Fruit fly (Drosophila melanogaster) whole organism, embryonic: Measurements from ENCODE around the gene GCS2beta.

ENCODE experiments used
- Atf6 ChIP-seq: fragments of 200-800 bp; sonication (Bioruptor generic); IDR thresholded peaks from 2 replicates; pipeline ENCODE4 v1.3.6; 2022; ENCODE audit warnings: missing biosample characterization, missing genetic modification characterization
- Bdp1 ChIP-seq: fragments of 200-800 bp; sonication (Bioruptor generic); optimal IDR thresholded peaks from 3 replicates; lab custom pipeline; 2016; ENCODE audit warnings: missing biosample characterization, missing genetic modification characterization
- Bteb2 ChIP-seq: fragments of 200-800 bp; sonication (Bioruptor generic); optimal IDR thresholded peaks from 2 replicates; lab custom pipeline; 2016; ENCODE audit warnings: missing biosample characterization, missing genetic modification characterization
- CG10543 ChIP-seq: fragments of 200-800 bp; sonication (Bioruptor generic); optimal IDR thresholded peaks from 3 replicates; lab custom pipeline; 2017; ENCODE audit warnings: missing biosample characterization, mild to moderate bottlenecking, missing genetic modification characterization, moderate library complexity
- CG10654 ChIP-seq: fragments of 200-800 bp; sonication (Bioruptor generic); optimal IDR thresholded peaks from 2 replicates; lab custom pipeline; 2016; ENCODE audit warnings: missing biosample characterization, missing genetic modification characterization
- CG11456 ChIP-seq: fragments of 200-800 bp; sonication (Bioruptor generic); IDR thresholded peaks from 3 replicates; pipeline ENCODE4 v1.3.6; 2022; ENCODE audit warnings: missing biosample characterization, missing genetic modification characterization
- CG12236 ChIP-seq: fragments of 200-800 bp; sonication (Bioruptor generic); optimal IDR thresholded peaks from 2 replicates; lab custom pipeline; 2016; ENCODE audit warnings: missing biosample characterization, missing genetic modification characterization
- CG13287 ChIP-seq: fragments of 200-800 bp; sonication (Bioruptor generic); IDR thresholded peaks from 2 replicates; pipeline ENCODE4 v1.3.6; 2022; ENCODE audit warnings: missing biosample characterization, missing genetic modification characterization; ENCODE audit not compliant: partially characterized antibody
- CG14965 ChIP-seq: fragments of 200-800 bp; sonication (Bioruptor generic); optimal IDR thresholded peaks from 2 replicates; lab custom pipeline; 2016; ENCODE audit warnings: missing biosample characterization, missing genetic modification characterization, borderline replicate concordance
- CG16863 ChIP-seq: fragments of 200-800 bp; sonication (Bioruptor generic); optimal IDR thresholded peaks from 3 replicates; lab custom pipeline; 2016; ENCODE audit warnings: missing biosample characterization, missing genetic modification characterization
- CG30020 ChIP-seq: fragments of 200-800 bp; optimal IDR thresholded peaks from 2 replicates; lab custom pipeline; 2019; ENCODE audit warnings: missing biosample characterization, mild to moderate bottlenecking, missing genetic modification characterization, moderate library complexity
- CG32767 ChIP-seq: fragments of 200-800 bp; sonication (Bioruptor generic); IDR thresholded peaks from 2 replicates; pipeline ENCODE4 v1.3.6; 2022; ENCODE audit warnings: missing biosample characterization, missing genetic modification characterization
- CG33213 ChIP-seq: fragments of 200-800 bp; sonication (Bioruptor generic); optimal IDR thresholded peaks from 3 replicates; lab custom pipeline; 2016; ENCODE audit warnings: missing biosample characterization, missing genetic modification characterization
- CG4617 ChIP-seq: fragments of 200-800 bp; sonication (Bioruptor generic); optimal IDR thresholded peaks from 3 replicates; lab custom pipeline; 2016; ENCODE audit warnings: missing biosample characterization, missing genetic modification characterization, borderline replicate concordance
- CG6272 ChIP-seq: fragments of 200-800 bp; sonication (Bioruptor generic); IDR thresholded peaks from 2 replicates; pipeline ENCODE4 v1.3.6; 2022; ENCODE audit warnings: missing biosample characterization, missing genetic modification characterization
- CG6765 ChIP-seq: fragments of 200-800 bp; sonication (Bioruptor generic); optimal IDR thresholded peaks from 3 replicates; lab custom pipeline; 2017; ENCODE audit warnings: missing biosample characterization, mild to moderate bottlenecking, missing genetic modification characterization
- CG8388 ChIP-seq: fragments of 200-800 bp; sonication (Bioruptor generic); optimal IDR thresholded peaks from 2 replicates; lab custom pipeline; 2019; ENCODE audit warnings: missing biosample characterization, mild to moderate bottlenecking, missing genetic modification characterization, moderate library complexity
- CG9437 ChIP-seq: fragments of 200-800 bp; sonication (Bioruptor generic); optimal IDR thresholded peaks from 2 replicates; lab custom pipeline; 2018; ENCODE audit warnings: missing biosample characterization, mild to moderate bottlenecking, missing genetic modification characterization
- CG9797 ChIP-seq: fragments of 200-800 bp; sonication (Bioruptor generic); optimal IDR thresholded peaks from 3 replicates; lab custom pipeline; 2018; ENCODE audit warnings: missing biosample characterization, mild to moderate bottlenecking, missing genetic modification characterization
- D19A ChIP-seq: fragments of 200-800 bp; optimal IDR thresholded peaks from 3 replicates; lab custom pipeline; 2019; ENCODE audit warnings: missing biosample characterization, mild to moderate bottlenecking, missing genetic modification characterization, moderate library complexity
- D19B ChIP-seq: fragments of 200-800 bp; sonication (Bioruptor generic); optimal IDR thresholded peaks from 2 replicates; lab custom pipeline; 2017; ENCODE audit warnings: missing biosample characterization, mild to moderate bottlenecking, missing genetic modification characterization
- Dek ChIP-seq: fragments of 200-800 bp; sonication (Bioruptor generic); optimal IDR thresholded peaks from 3 replicates; lab custom pipeline; 2019; ENCODE audit warnings: missing biosample characterization, mild to moderate bottlenecking, missing genetic modification characterization, moderate library complexity
- HLH3B ChIP-seq: fragments of 200-800 bp; sonication (Bioruptor generic); IDR thresholded peaks from 2 replicates; pipeline ENCODE4 v1.3.6; 2022; ENCODE audit warnings: missing biosample characterization, missing genetic modification characterization
- HLH54F ChIP-seq: fragments of 200-800 bp; sonication (Bioruptor generic); optimal IDR thresholded peaks from 3 replicates; lab custom pipeline; 2016; ENCODE audit warnings: missing biosample characterization, missing genetic modification characterization
- HmgD ChIP-seq: fragments of 200-800 bp; sonication (Bioruptor generic); optimal IDR thresholded peaks from 3 replicates; lab custom pipeline; 2016; ENCODE audit warnings: missing biosample characterization, missing genetic modification characterization
- HmgZ ChIP-seq: fragments of 200-800 bp; sonication (Bioruptor generic); optimal IDR thresholded peaks from 2 replicates; lab custom pipeline; 2018; ENCODE audit warnings: missing biosample characterization, mild to moderate bottlenecking, missing genetic modification characterization
- Hr51 ChIP-seq, 2 experiments: fragments of 200-800 bp; sonication (Bioruptor generic); optimal IDR thresholded peaks; 2 replicates in 1 of 2; 3 replicates in 1 of 2; lab custom pipeline; 2016 to 2018; ENCODE audit warnings: missing biosample characterization in 2 of 2, missing genetic modification characterization in 2 of 2, mild to moderate bottlenecking in 1 of 2, moderate library complexity in 1 of 2
- Poxn ChIP-seq: fragments of 200-800 bp; sonication (Bioruptor generic); IDR thresholded peaks from 2 replicates; pipeline ENCODE4 v1.3.6; 2022; ENCODE audit warnings: missing biosample characterization, missing genetic modification characterization
- Sin3A ChIP-seq: fragments of >200 bp; optimal IDR thresholded peaks from 2 replicates; lab custom pipeline; 2018
- cato ChIP-seq: fragments of 200-800 bp; sonication (Bioruptor generic); optimal IDR thresholded peaks from 2 replicates; lab custom pipeline; 2016; ENCODE audit warnings: missing biosample characterization, missing genetic modification characterization, borderline replicate concordance
- caup ChIP-seq: fragments of 200-800 bp; sonication (Bioruptor generic); optimal IDR thresholded peaks from 3 replicates; lab custom pipeline; 2017; ENCODE audit warnings: missing biosample characterization, mild to moderate bottlenecking, missing genetic modification characterization, moderate library complexity; ENCODE audit not compliant: severe bottlenecking
- corto ChIP-seq: fragments of 200-800 bp; sonication (Bioruptor generic); optimal IDR thresholded peaks from 2 replicates; lab custom pipeline; 2016; ENCODE audit warnings: missing biosample characterization, mild to moderate bottlenecking, missing genetic modification characterization, moderate library complexity
- cwo ChIP-seq: fragments of 200-800 bp; sonication (Bioruptor generic); optimal IDR thresholded peaks from 3 replicates; lab custom pipeline; 2017; ENCODE audit warnings: missing biosample characterization, missing genetic modification characterization, mild to moderate bottlenecking, moderate library complexity, missing genetic modification reagents
- ems ChIP-seq: fragments of 200-800 bp; sonication (Bioruptor generic); optimal IDR thresholded peaks from 3 replicates; lab custom pipeline; 2016; ENCODE audit warnings: missing biosample characterization, missing genetic modification characterization
- esg ChIP-seq: fragments of 200-800 bp; sonication (Bioruptor generic); conservative IDR thresholded peaks from 2 replicates; pipeline ENCODE4 v1.3.6; 2022; ENCODE audit warnings: missing biosample characterization, missing genetic modification characterization
- fd96Cb ChIP-seq: fragments of 200-800 bp; sonication (Bioruptor generic); optimal IDR thresholded peaks from 2 replicates; lab custom pipeline; 2018; ENCODE audit warnings: missing biosample characterization, mild to moderate bottlenecking, missing genetic modification characterization, moderate library complexity
- ftz-f1 ChIP-seq: fragments of 200-800 bp; sonication (Bioruptor generic); optimal IDR thresholded peaks from 2 replicates; lab custom pipeline; 2016; ENCODE audit warnings: missing biosample characterization, missing genetic modification characterization
- gem ChIP-seq: fragments of 200-800 bp; sonication (Bioruptor generic); optimal IDR thresholded peaks from 2 replicates; lab custom pipeline; 2019; ENCODE audit warnings: missing biosample characterization, mild to moderate bottlenecking, missing genetic modification characterization, moderate library complexity
- hb ChIP-seq: fragments of 200-800 bp; sonication (Bioruptor generic); IDR thresholded peaks from 3 replicates; pipeline ENCODE4 v1.3.6; 2022; ENCODE audit warnings: missing biosample characterization, missing genetic modification characterization; ENCODE audit not compliant: partially characterized antibody
- insv ChIP-seq, 2 experiments: fragments of 200-800 bp; sonication (Bioruptor generic); optimal IDR thresholded peaks; 3 replicates each; lab custom pipeline; 2016 to 2018; ENCODE audit warnings: missing biosample characterization in 2 of 2, missing genetic modification characterization in 2 of 2
- kay ChIP-seq: fragments of 200-800 bp; sonication (Bioruptor generic); optimal IDR thresholded peaks from 2 replicates; lab custom pipeline; 2016; ENCODE audit warnings: missing biosample characterization, missing genetic modification characterization
- ken ChIP-seq: fragments of 200-800 bp; sonication (Bioruptor generic); IDR thresholded peaks from 3 replicates; pipeline ENCODE4 v1.3.6; 2022; ENCODE audit warnings: missing biosample characterization, missing genetic modification characterization
- lbe ChIP-seq: fragments of 200-800 bp; sonication (Bioruptor generic); optimal IDR thresholded peaks from 2 replicates; lab custom pipeline; 2016; ENCODE audit warnings: missing biosample characterization, mild to moderate bottlenecking, missing genetic modification characterization
- onecut ChIP-seq: fragments of 200-800 bp; sonication (Bioruptor generic); IDR thresholded peaks from 2 replicates; pipeline ENCODE4 v1.3.6; 2022; ENCODE audit warnings: missing biosample characterization, missing genetic modification characterization
- rib ChIP-seq: fragments of 200-800 bp; sonication (Bioruptor generic); IDR thresholded peaks from 2 replicates; pipeline ENCODE4 v1.3.6; 2022; ENCODE audit warnings: missing biosample characterization, missing genetic modification characterization
- row ChIP-seq: fragments of 200-800 bp; sonication (Bioruptor generic); IDR thresholded peaks from 3 replicates; pipeline ENCODE4 v1.3.6; 2022; ENCODE audit warnings: missing biosample characterization, missing genetic modification characterization
- sna ChIP-seq: fragments of 200-800 bp; sonication (Bioruptor generic); IDR thresholded peaks from 2 replicates; pipeline ENCODE4 v1.3.6; 2022; ENCODE audit warnings: missing biosample characterization, missing genetic modification characterization; ENCODE audit not compliant: partially characterized antibody
- so ChIP-seq: fragments of 200-800 bp; sonication (Bioruptor generic); IDR thresholded peaks from 3 replicates; pipeline ENCODE4 v1.3.6; 2022; ENCODE audit warnings: missing biosample characterization, missing genetic modification characterization
- tio ChIP-seq: fragments of 200-800 bp; sonication (Bioruptor generic); optimal IDR thresholded peaks from 2 replicates; lab custom pipeline; 2017; ENCODE audit warnings: missing biosample characterization, missing genetic modification characterization, inconsistent platforms

Gene GCS2beta

DNA sequence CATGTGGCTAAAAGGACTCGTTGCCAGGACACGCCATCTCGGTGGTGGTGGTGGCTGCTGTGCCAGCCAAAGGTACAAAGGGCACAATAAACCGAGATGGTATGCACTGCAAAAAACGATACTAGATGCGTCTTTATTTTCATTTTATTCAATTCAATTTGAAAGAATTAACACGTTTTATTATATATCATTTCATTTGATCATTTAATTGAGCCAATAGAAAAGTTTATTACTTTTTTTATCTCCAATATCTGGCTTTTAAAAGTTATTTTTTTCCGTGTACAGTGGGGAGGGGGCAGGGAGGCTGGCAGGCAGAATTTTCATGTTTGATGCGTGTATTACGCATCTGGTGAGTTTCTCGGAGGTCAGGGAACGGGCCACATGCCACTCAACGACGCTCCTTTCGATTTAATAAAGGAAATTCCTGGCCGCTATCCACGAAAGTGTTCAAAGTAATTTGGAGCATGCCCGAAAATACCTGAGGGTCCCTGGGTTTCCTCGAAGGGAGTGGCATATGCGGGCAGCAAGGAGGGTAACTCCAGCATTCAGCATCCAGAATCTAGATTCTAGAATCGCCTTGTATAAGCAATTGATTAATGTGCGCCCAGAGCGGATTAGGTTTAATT lies 30.1 kb upstream of the GCS2beta start (continued):
- TF ChIP-seq CG9437 (GFP tag; lab: Kevin White, UChicago) (peak; percentile 72), CG12236 (GFP tag; lab: Kevin White, UChicago) (peak; percentile 73), tio (peak; percentile 78), lbe (GFP tag; lab: Kevin White, UChicago) (no peak), Poxn (GFP tag; lab: Robert Waterston, UW) (peak; percentile 35; the same call in 1 of the 2 replicates), CG32767 (GFP tag; lab: Robert Waterston, UW) (peak; percentile 85), Hr51 (GFP tag; optimal IDR thresholded peaks at IDR 0.05; lab: Kevin White, UChicago) (peak; percentile 67 to 89), D19B (peak; percentile 29), kay (GFP tag; lab: Kevin White, UChicago) (no peak), Sin3A (lab: Kevin White, UChicago) (no peak), ken (peak; percentile 80), HLH54F (GFP tag; lab: Kevin White, UChicago) (peak; percentile 67), HmgZ (tag; lab: Kevin White, UChicago) (peak; percentile 79), rib (GFP tag; lab: Robert Waterston, UW) (peak; percentile 65; the same call in 1 of the 2 replicates), onecut (GFP tag; lab: Robert Waterston, UW) (peak; percentile 84), D19A (tag; lab: Kevin White, UChicago) (peak; percentile 89), CG9797 (peak; percentile 12), CG10543 (GFP tag; lab: Kevin White, UChicago) (peak; percentile 88), hb (GFP tag; lab: Robert Waterston, UW) (no peak), Atf6 (peak; percentile 80), ems (GFP tag; lab: Kevin White, UChicago) (peak; percentile 80), esg (peak; percentile 72), corto (GFP tag; lab: Kevin White, UChicago) (peak; percentile 4), CG11456 (GFP tag; lab: Robert Waterston, UW) (peak; percentile 60; the same call in 2 of the 3 replicates), CG30020 (tag; lab: Kevin White, UChicago) (peak; percentile 68), so (GFP tag; lab: Robert Waterston, UW) (peak; percentile 85), gem (peak; percentile 94), cwo (GFP tag; lab: Kevin White, UChicago) (peak; percentile 83), fd96Cb (tag; lab: Kevin White, UChicago) (peak; percentile 88), CG14965 (GFP tag; lab: Kevin White, UChicago) (peak; percentile 4), CG33213 (GFP tag; lab: Kevin White, UChicago) (peak; percentile 61), CG13287 (GFP tag; lab: Robert Waterston, UW) (no peak), CG4617 (GFP tag; lab: Kevin White, UChicago) (no peak), CG6272 (GFP tag; lab: Robert Waterston, UW) (peak; percentile 77), Bdp1 (peak; percentile 59), ftz-f1 (GFP tag; lab: Kevin White, UChicago) (no peak), CG16863 (GFP tag; lab: Kevin White, UChicago) (peak; percentile 79), HmgD (GFP tag; lab: Kevin White, UChicago) (no peak), caup (GFP tag; lab: Kevin White, UChicago) (peak; percentile 84), sna (GFP tag; lab: Robert Waterston, UW) (no peak), row (GFP tag; lab: Robert Waterston, UW) (peak; percentile 93), CG10654 (peak; percentile 76), Bteb2 (GFP tag; lab: Kevin White, UChicago) (no peak), Dek (tag; lab: Kevin White, UChicago) (peak; percentile 83), insv (GFP tag; optimal IDR thresholded peaks at IDR 0.05; lab: Kevin White, UChicago) (peak in 1 of 2 experiments; percentile 48), HLH3B (peak; percentile 83), CG8388 (GFP tag; lab: Kevin White, UChicago) (peak; percentile 89), cato (GFP tag; lab: Kevin White, UChicago) (peak; percentile 59), CG6765 (GFP tag; lab: Kevin White, UChicago) (peak; percentile 84)
